Fruit fly (Drosophila melanogaster) whole organism, pupa: ENCODE data around the gene Pez.

ENCODE experiments used
- CG10348 ChIP-seq: fragments of 200-800 bp; sonication (Bioruptor generic); IDR thresholded peaks from 2 replicates; pipeline ENCODE4 v1.3.6; 2022; ENCODE audit warnings: missing biosample characterization, missing genetic modification characterization
- CG12605 ChIP-seq: fragments of 200-800 bp; sonication (Bioruptor generic); IDR thresholded peaks from 2 replicates; pipeline ENCODE4 v1.3.6; 2022; ENCODE audit warnings: missing biosample characterization, missing genetic modification characterization
- CG13204 ChIP-seq: fragments of 200-800 bp; sonication (Bioruptor generic); optimal IDR thresholded peaks from 2 replicates; lab custom pipeline; 2018; ENCODE audit warnings: missing biosample characterization, mild to moderate bottlenecking, missing genetic modification characterization, moderate library complexity
- CG14655 ChIP-seq: fragments of 200-800 bp; sonication (Bioruptor generic); optimal IDR thresholded peaks from 3 replicates; lab custom pipeline; 2017; ENCODE audit warnings: mild to moderate bottlenecking, missing biosample characterization, missing genetic modification reagents, missing genetic modification characterization
- CG15710 ChIP-seq: fragments of 200-800 bp; sonication (Bioruptor generic); optimal IDR thresholded peaks from 2 replicates; lab custom pipeline; 2018; ENCODE audit warnings: missing biosample characterization, mild to moderate bottlenecking, missing genetic modification characterization, moderate library complexity
- CG17806 ChIP-seq: fragments of 200-800 bp; sonication (Bioruptor generic); optimal IDR thresholded peaks from 2 replicates; lab custom pipeline; 2018; ENCODE audit warnings: missing biosample characterization, mild to moderate bottlenecking, missing genetic modification characterization, moderate library complexity
- CG32121 ChIP-seq: fragments of 200-800 bp; sonication (Bioruptor generic); IDR thresholded peaks from 2 replicates; pipeline ENCODE4 v1.3.6; 2022; ENCODE audit warnings: missing biosample characterization, missing genetic modification characterization
- CG34367 ChIP-seq: fragments of 200-800 bp; sonication (Bioruptor generic); optimal IDR thresholded peaks from 2 replicates; lab custom pipeline; 2018; ENCODE audit warnings: missing biosample characterization, mild to moderate bottlenecking, missing genetic modification characterization
- CG4496 ChIP-seq: fragments of 200-800 bp; sonication (Bioruptor generic); IDR thresholded peaks from 3 replicates; pipeline ENCODE4 v1.3.6; 2022; ENCODE audit warnings: missing biosample characterization, missing genetic modification characterization
- CG8159 ChIP-seq: fragments of 200-800 bp; sonication (Bioruptor generic); optimal IDR thresholded peaks from 3 replicates; lab custom pipeline; 2018; ENCODE audit warnings: missing biosample characterization, mild to moderate bottlenecking, missing genetic modification characterization, moderate library complexity
- CG8301 ChIP-seq: fragments of 200-800 bp; sonication (Bioruptor generic); optimal IDR thresholded peaks from 2 replicates; lab custom pipeline; 2018; ENCODE audit warnings: missing biosample characterization, mild to moderate bottlenecking, missing genetic modification characterization
- CG9948 ChIP-seq: fragments of 200-800 bp; sonication (Bioruptor generic); optimal IDR thresholded peaks from 2 replicates; lab custom pipeline; 2018; ENCODE audit warnings: missing biosample characterization, mild to moderate bottlenecking, missing genetic modification characterization, moderate library complexity
- D1 ChIP-seq: fragments of 200-800 bp; sonication (Bioruptor generic); optimal IDR thresholded peaks from 2 replicates; lab custom pipeline; 2018; ENCODE audit warnings: missing biosample characterization, mild to moderate bottlenecking, missing genetic modification characterization, moderate library complexity
- EcR ChIP-seq: fragments of 200-800 bp; sonication (Bioruptor generic); optimal IDR thresholded peaks from 3 replicates; lab custom pipeline; 2019; ENCODE audit warnings: missing biosample characterization, missing genetic modification characterization, mild to moderate bottlenecking, moderate library complexity, missing genetic modification reagents
- Ets98B ChIP-seq: fragments of 200-800 bp; sonication (Bioruptor generic); IDR thresholded peaks from 2 replicates; pipeline ENCODE4 v1.3.6; 2022; ENCODE audit warnings: missing biosample characterization, missing genetic modification characterization
- Pif1A ChIP-seq: fragments of 200-800 bp; sonication (Bioruptor generic); optimal IDR thresholded peaks from 3 replicates; lab custom pipeline; 2016; ENCODE audit warnings: missing biosample characterization, missing genetic modification characterization
- Pif1B ChIP-seq: fragments of 200-800 bp; sonication (Bioruptor generic); optimal IDR thresholded peaks from 3 replicates; lab custom pipeline; 2016; ENCODE audit warnings: missing biosample characterization, missing genetic modification characterization
- Snoo ChIP-seq: fragments of 200-800 bp; sonication (Bioruptor generic); optimal IDR thresholded peaks from 3 replicates; lab custom pipeline; 2017; ENCODE audit warnings: missing biosample characterization, mild to moderate bottlenecking, missing genetic modification characterization, inconsistent platforms
- fd96Ca ChIP-seq: fragments of 200-800 bp; sonication (Bioruptor generic); IDR thresholded peaks from 3 replicates; pipeline ENCODE4 v1.3.6; 2022; ENCODE audit warnings: missing biosample characterization, missing genetic modification characterization
- gl ChIP-seq: fragments of 200-800 bp; sonication (Bioruptor generic); optimal IDR thresholded peaks from 2 replicates; lab custom pipeline; 2018; ENCODE audit warnings: missing biosample characterization, mild to moderate bottlenecking, missing genetic modification characterization
- rn ChIP-seq: fragments of 200-800 bp; sonication (Bioruptor generic); IDR thresholded peaks from 2 replicates; pipeline ENCODE4 v1.3.6; 2022; ENCODE audit warnings: missing biosample characterization, missing genetic modification characterization

Pez gene

DNA sequence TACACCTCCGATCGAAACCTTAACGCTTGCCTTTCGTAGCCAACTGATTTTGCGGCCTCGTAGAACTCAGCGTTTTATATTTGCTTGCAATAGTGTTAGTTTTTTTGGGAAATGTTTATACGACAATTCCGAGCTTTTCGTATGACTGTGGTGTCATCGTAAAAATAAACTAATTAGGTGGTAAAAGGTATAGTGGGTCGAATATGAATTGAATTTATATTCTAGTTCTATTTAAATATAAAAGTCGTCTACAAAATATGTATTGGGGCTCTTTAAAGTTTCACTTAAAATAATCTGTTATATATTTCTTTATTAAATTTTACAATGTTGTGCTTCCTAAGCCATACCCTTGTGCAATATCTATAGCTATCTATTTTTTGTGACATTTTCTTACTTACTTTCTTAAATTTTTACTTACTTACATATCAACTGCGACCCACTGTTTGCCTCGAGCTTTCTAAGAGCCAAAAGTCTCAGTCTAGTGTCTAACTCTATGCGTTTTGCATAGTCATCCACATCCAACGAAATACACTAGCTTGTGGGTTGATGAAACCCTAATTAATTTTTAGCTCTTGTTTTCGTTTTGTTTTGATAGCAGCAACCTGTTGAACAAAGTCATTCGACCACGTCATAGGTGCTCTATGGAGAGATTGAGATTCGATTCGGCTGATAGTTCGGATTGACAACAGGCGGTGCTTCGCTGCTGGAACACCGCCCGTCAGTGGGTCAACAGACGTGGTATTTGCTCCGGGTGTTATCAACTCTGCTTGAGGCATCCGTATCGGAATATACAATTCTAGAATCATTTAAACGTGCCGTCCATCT is 12.7 kb upstream of the Pez start, which contains the start of gene CG9498:
Gene CG9498 (minus strand): TSS at position 51 of the 825 bp plus-strand sequence.
- no peak for TF ChIP-seq CG9948 (tag; lab: Kevin White, UChicago)
- TF ChIP-seq CG12605 (GFP tag; lab: Robert Waterston, UW): no peak
- no peak for TF ChIP-seq fd96Ca (GFP tag; lab: Robert Waterston, UW)
- no peak for TF ChIP-seq CG34367 (tag; lab: Kevin White, UChicago)
- no peak for TF ChIP-seq Pif1A (GFP tag; lab: Kevin White, UChicago)
- TF ChIP-seq CG17806: no peak

dm6 chr2L:6348327-6348726 is 9.9 kb upstream of the Pez start, which contains the start of gene CG9497:
Gene CG9497, minus strand, starts transcription at chr2L:6348427.
- TF ChIP-seq CG12605 (GFP tag; lab: Robert Waterston, UW) (no peak), EcR (GFP tag; lab: Kevin White, UChicago) (no peak), CG15710 (tag; lab: Kevin White, UChicago) (no peak), Pif1B (GFP tag; lab: Kevin White, UChicago) (no peak), CG8301 (tag; lab: Kevin White, UChicago) (no peak), rn (GFP tag; lab: Robert Waterston, UW) (no peak), CG13204 (no peak), Ets98B (no peak), CG34367 (tag; lab: Kevin White, UChicago) (no peak), CG32121 (no peak), CG4496 (GFP tag; lab: Robert Waterston, UW) (no peak), CG8159 (no peak), CG10348 (GFP tag; lab: Robert Waterston, UW) (no peak), Snoo (no peak), CG14655 (GFP tag; lab: Kevin White, UChicago) (no peak), gl (tag; lab: Kevin White, UChicago) (no peak), CG17806 (no peak), Pif1A (GFP tag; lab: Kevin White, UChicago) (no peak), fd96Ca (GFP tag; lab: Robert Waterston, UW) (no peak)

DNA sequence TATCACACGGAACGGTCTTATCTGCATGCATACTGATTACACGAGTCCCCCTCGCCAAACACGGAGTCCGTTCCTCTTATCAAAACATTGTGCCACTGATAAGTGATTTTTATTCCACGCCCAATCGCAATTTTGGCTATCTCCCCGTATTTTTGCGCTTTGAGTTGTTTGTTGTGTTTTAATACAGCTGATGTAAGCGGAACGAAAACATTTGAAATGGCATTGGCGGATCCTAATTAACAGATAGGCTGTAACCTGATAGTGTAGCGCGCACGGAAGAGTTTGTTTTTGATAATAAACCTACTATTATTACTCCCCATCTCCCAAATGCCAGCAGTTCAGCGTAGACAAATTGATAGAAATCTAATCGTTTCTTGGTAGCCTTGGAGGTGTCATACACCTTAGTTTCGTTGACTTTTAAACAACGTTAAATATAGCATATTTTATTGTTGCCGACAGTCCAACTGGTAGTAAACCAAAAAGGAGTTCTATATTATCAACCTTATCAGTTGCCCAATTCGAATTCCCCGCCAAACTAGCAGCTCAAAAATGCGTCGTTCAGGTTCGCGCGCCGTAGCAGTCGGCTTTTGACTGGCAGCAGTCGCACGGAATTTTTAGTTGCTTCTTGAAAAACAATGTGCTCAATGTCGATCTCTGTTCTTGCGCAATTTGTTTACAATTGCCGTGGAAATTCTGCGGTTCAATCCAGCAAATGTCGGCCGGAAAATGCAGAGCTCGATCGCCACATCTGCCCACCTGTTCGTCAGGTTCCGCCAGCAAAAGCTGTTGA is 4.8 kb upstream of the Pez start:
- peak; percentile 59; the same call in 2 of the 3 replicates for TF ChIP-seq CG4496 (GFP tag; lab: Robert Waterston, UW)
- no peak for TF ChIP-seq CG17806
- TF ChIP-seq, all 21 proteins: peak for 1

DNA sequence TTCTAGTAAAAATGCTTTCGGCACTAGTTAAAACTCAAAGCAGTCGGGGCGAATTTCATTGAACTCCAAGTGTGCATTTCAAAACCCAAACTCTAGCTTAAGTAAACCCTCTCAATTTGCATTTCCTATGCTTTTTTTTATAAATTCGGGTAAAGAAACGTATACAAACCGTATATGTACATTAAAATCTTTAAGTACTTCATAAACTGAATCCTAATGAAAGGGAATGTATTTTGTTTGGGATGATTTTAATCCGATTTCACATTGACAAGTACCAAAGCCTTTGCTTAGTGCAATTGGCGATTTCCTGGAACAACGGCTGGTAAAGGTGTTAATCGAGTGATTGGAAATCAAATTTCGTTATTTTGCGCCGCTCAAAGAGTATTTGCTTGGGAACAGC is 2.8 kb upstream of the Pez start:
- no peak for TF ChIP-seq CG10348 (GFP tag; lab: Robert Waterston, UW)
- TF ChIP-seq CG32121: no peak
- no peak for TF ChIP-seq CG4496 (GFP tag; lab: Robert Waterston, UW)
- no peak for TF ChIP-seq CG17806
- TF ChIP-seq fd96Ca (GFP tag; lab: Robert Waterston, UW): no peak
- TF ChIP-seq CG14655 (GFP tag; lab: Kevin White, UChicago): no peak
- TF ChIP-seq Snoo: no peak
- TF ChIP-seq gl (tag; lab: Kevin White, UChicago): no peak
- TF ChIP-seq Ets98B: no peak
- TF ChIP-seq Pif1A (GFP tag; lab: Kevin White, UChicago): no peak
- TF ChIP-seq CG8159: no peak
- TF ChIP-seq Pif1B (GFP tag; lab: Kevin White, UChicago): no peak
- no peak for TF ChIP-seq D1 (tag; lab: Kevin White, UChicago)
- no peak for TF ChIP-seq CG9948 (tag; lab: Kevin White, UChicago)
- TF ChIP-seq CG13204: no peak
- TF ChIP-seq CG8301 (tag; lab: Kevin White, UChicago): no peak
- TF ChIP-seq CG34367 (tag; lab: Kevin White, UChicago): no peak
- TF ChIP-seq CG15710 (tag; lab: Kevin White, UChicago): no peak
- no peak for TF ChIP-seq EcR (GFP tag; lab: Kevin White, UChicago)
- TF ChIP-seq rn (GFP tag; lab: Robert Waterston, UW): no peak

DNA sequence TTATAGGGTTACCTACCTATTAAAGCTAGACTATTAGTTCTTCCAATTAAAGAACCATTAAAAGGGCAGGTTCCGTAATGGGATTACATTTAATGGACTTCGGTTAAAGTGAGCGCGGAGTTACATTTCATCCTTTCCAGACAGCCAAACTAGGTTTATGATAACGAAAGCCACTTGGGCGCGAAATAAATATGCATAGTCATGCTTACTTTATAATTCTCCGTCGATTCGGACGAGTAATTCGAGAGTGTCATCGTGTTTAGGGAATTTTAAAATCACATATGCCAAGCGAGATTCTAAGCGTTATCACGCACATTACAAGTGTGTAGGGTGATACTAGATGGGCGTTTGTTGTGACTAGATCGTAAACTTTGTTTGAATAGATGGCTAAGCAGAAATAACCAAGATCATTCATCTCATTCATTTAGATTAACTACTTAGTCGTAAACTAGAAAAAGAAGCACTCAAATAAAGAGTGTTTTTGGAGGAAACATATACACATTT is 1.8 kb upstream of the Pez start:
- TF ChIP-seq D1 (tag; lab: Kevin White, UChicago) (no peak), CG8159 (no peak), CG8301 (tag; lab: Kevin White, UChicago) (no peak), CG14655 (GFP tag; lab: Kevin White, UChicago) (no peak), CG9948 (tag; lab: Kevin White, UChicago) (no peak), Pif1B (GFP tag; lab: Kevin White, UChicago) (no peak)
